Worm (Caenorhabditis elegans) whole organism, L2 larva: ENCODE results near the gene kbp-1.

Source experiments
- F13H6.1 ChIP-seq: sonication (generic microtip); optimal IDR thresholded peaks from 2 replicates; lab custom pipeline; 2016; ENCODE audit warnings: missing genetic modification characterization, missing compliant biosample characterization
- ama-1 ChIP-seq: fragments of 150-350 bp; optimal IDR thresholded peaks from 2 replicates; lab custom pipeline; 2018; ENCODE audit warnings: inconsistent platforms
- egl-27 ChIP-seq: sonication (generic microtip); optimal IDR thresholded peaks from 3 replicates; lab custom pipeline; 2017; ENCODE audit warnings: missing biosample characterization, missing genetic modification reagents, missing genetic modification characterization
- elt-1 ChIP-seq: fragments of 150-350 bp; optimal IDR thresholded peaks from 2 replicates; lab custom pipeline; 2014; ENCODE audit warnings: missing biosample characterization, missing genetic modification characterization
- elt-3 ChIP-seq: sonication (generic microtip); optimal IDR thresholded peaks from 2 replicates; lab custom pipeline; 2017; ENCODE audit warnings: missing biosample characterization, missing genetic modification characterization
- lin-11 ChIP-seq: fragments of 150-350 bp; sonication (generic microtip); optimal IDR thresholded peaks from 2 replicates; lab custom pipeline; 2014; ENCODE audit warnings: missing biosample characterization, missing genetic modification characterization, inconsistent platforms, mixed read lengths
- lsy-2 ChIP-seq, 2 experiments: fragments of 150-350 bp in 1 of 2; sonication (generic microtip) in 1 of 2; optimal IDR thresholded peaks; 2 replicates each; lab custom pipeline; 2014 to 2017; ENCODE audit warnings: missing biosample characterization in 2 of 2, missing genetic modification characterization in 2 of 2
- mab-5 ChIP-seq: fragments of 150-350 bp; optimal IDR thresholded peaks from 2 replicates; lab custom pipeline; 2014; ENCODE audit warnings: missing biosample characterization, missing genetic modification characterization
- nhr-77 ChIP-seq: fragments of 150-350 bp; optimal IDR thresholded peaks from 2 replicates; lab custom pipeline; 2014; ENCODE audit warnings: missing biosample characterization, missing genetic modification characterization
- peb-1 ChIP-seq: fragments of 150-350 bp; optimal IDR thresholded peaks from 2 replicates; lab custom pipeline; 2014; ENCODE audit warnings: missing biosample characterization, missing genetic modification characterization
- snpc-4 ChIP-seq: fragments of 150-350 bp; optimal IDR thresholded peaks from 2 replicates; lab custom pipeline; 2014; ENCODE audit warnings: missing biosample characterization, missing genetic modification characterization
- unc-62 ChIP-seq: fragments of 150-350 bp; optimal IDR thresholded peaks from 2 replicates; lab custom pipeline; 2014; ENCODE audit warnings: missing biosample characterization, missing genetic modification reagents, missing genetic modification characterization
- ztf-11 ChIP-seq: sonication (generic microtip); optimal IDR thresholded peaks from 2 replicates; lab custom pipeline; 2017; ENCODE audit warnings: missing biosample characterization, missing genetic modification characterization

- TF ChIP-seq peb-1 (no peak), lin-11 (tag; lab: Kevin White, UChicago) (no peak), unc-62 (GFP tag; lab: Kevin White, UChicago) (no peak), ama-1 (peak; percentile 9), mab-5 (tag; lab: Kevin White, UChicago) (no peak), lsy-2 (tag; optimal IDR thresholded peaks at IDR 0.05; lab: Kevin White, UChicago) (peak; percentile 17 to 82), nhr-77 (no peak), egl-27 (peak; percentile 75), elt-3 (tag; lab: Kevin White, UChicago) (no peak), F13H6.1 (tag; lab: Kevin White, UChicago) (peak; percentile 82), ztf-11 (no peak), elt-1 (no peak), snpc-4 (tag; lab: Kevin White, UChicago) (no peak)
Observed at ce11 chrIII:6895166-6895565, 25.7 kb downstream of the kbp-1 start.
